Fruit fly (Drosophila melanogaster) whole organism, wandering third instar larva: ENCODE results near the gene CG7542.

Experiments used
- Abd-B ChIP-seq: fragments of >200 bp; optimal IDR thresholded peaks from 2 replicates; lab custom pipeline; 2017; ENCODE audit warnings: missing biosample characterization, missing genetic modification characterization
- CG32264 ChIP-seq: fragments of 200-800 bp; sonication (Bioruptor generic); optimal IDR thresholded peaks from 2 replicates; lab custom pipeline; 2016; ENCODE audit warnings: missing biosample characterization, missing genetic modification characterization
- CG9705 ChIP-seq: fragments of 200-800 bp; sonication (Bioruptor generic); optimal IDR thresholded peaks from 2 replicates; lab custom pipeline; 2018; ENCODE audit warnings: missing biosample characterization, mild to moderate bottlenecking, missing genetic modification characterization
- Dfd ChIP-seq: fragments of >200 bp; optimal IDR thresholded peaks from 2 replicates; lab custom pipeline; 2017; ENCODE audit warnings: missing biosample characterization, missing genetic modification characterization
- Dif ChIP-seq: fragments of 200-275, 200-300 bp; sonication (Bioruptor generic); optimal IDR thresholded peaks from 2 replicates; lab custom pipeline; 2018; ENCODE audit warnings: missing biosample characterization, missing genetic modification characterization; ENCODE audit not compliant: partially characterized antibody
- GATAd ChIP-seq: sonication (Bioruptor generic); optimal IDR thresholded peaks from 2 replicates; lab custom pipeline; 2016; ENCODE audit warnings: missing biosample characterization, missing genetic modification characterization
- HLH106 ChIP-seq: fragments of 200-800 bp; optimal IDR thresholded peaks from 3 replicates; lab custom pipeline; 2019; ENCODE audit warnings: missing biosample characterization, mild to moderate bottlenecking, missing genetic modification characterization, moderate library complexity
- Hnf4 ChIP-seq: fragments of 200-800 bp; sonication (Bioruptor generic); optimal IDR thresholded peaks from 2 replicates; lab custom pipeline; 2016; ENCODE audit warnings: missing biosample characterization, mild to moderate bottlenecking, missing genetic modification characterization
- Hr78 ChIP-seq: fragments of >200 bp; optimal IDR thresholded peaks from 2 replicates; lab custom pipeline; 2017; ENCODE audit warnings: missing biosample characterization, missing genetic modification characterization
- Hr83 ChIP-seq: fragments of 200-300 bp; sonication (Bioruptor generic); optimal IDR thresholded peaks from 2 replicates; lab custom pipeline; 2016; ENCODE audit warnings: missing biosample characterization, mild to moderate bottlenecking, missing genetic modification characterization, moderate library complexity; ENCODE audit not compliant: poor library complexity, severe bottlenecking
- Jra ChIP-seq: sonication (Bioruptor generic); optimal IDR thresholded peaks from 2 replicates; lab custom pipeline; 2016; ENCODE audit warnings: missing biosample characterization, missing genetic modification characterization
- Mio ChIP-seq: sonication (Bioruptor generic); optimal IDR thresholded peaks from 2 replicates; lab custom pipeline; 2016; ENCODE audit warnings: missing biosample characterization, missing genetic modification characterization
- Myc ChIP-seq: fragments of >200 bp; optimal IDR thresholded peaks from 2 replicates; lab custom pipeline; 2017
- N ChIP-seq: fragments of >200 bp; optimal IDR thresholded peaks from 2 replicates; lab custom pipeline; 2018; ENCODE audit warnings: missing biosample characterization, missing external identifiers, missing genetic modification characterization
- OdsH ChIP-seq: fragments of 200-800 bp; sonication (Bioruptor generic); optimal IDR thresholded peaks from 2 replicates; lab custom pipeline; 2016; ENCODE audit warnings: missing biosample characterization, mild to moderate bottlenecking, missing genetic modification characterization
- Rel ChIP-seq, 2 experiments: fragments of 200-800 bp; sonication (Bioruptor generic) in 1 of 2; optimal IDR thresholded peaks; 2 replicates in 1 of 2; 3 replicates in 1 of 2; lab custom pipeline; 2016 to 2019; ENCODE audit warnings: mild to moderate bottlenecking in 2 of 2, missing biosample characterization in 2 of 2, missing genetic modification characterization in 2 of 2, moderate library complexity in 1 of 2
- Sp1 ChIP-seq: fragments of 200-800 bp; sonication (Bioruptor generic); optimal IDR thresholded peaks from 3 replicates; lab custom pipeline; 2019; ENCODE audit warnings: missing biosample characterization, mild to moderate bottlenecking, missing genetic modification characterization, moderate library complexity
- Vsx2 ChIP-seq: fragments of 200-300, 225-300 bp; sonication (Bioruptor generic); optimal IDR thresholded peaks from 2 replicates; lab custom pipeline; 2018; ENCODE audit warnings: missing biosample characterization, missing genetic modification characterization; ENCODE audit not compliant: partially characterized antibody
- br ChIP-seq: fragments of 200-800 bp; sonication (Bioruptor generic); optimal IDR thresholded peaks from 2 replicates; lab custom pipeline; 2016; ENCODE audit warnings: missing biosample characterization, missing genetic modification characterization
- brk ChIP-seq: fragments of 200-800 bp; sonication (Bioruptor generic); optimal IDR thresholded peaks from 2 replicates; lab custom pipeline; 2016; ENCODE audit warnings: missing biosample characterization, mild to moderate bottlenecking, missing genetic modification characterization
- dmrt93B ChIP-seq: fragments of 200-800 bp; sonication (Bioruptor generic); optimal IDR thresholded peaks from 2 replicates; lab custom pipeline; 2018; ENCODE audit warnings: missing biosample characterization, mild to moderate bottlenecking, missing genetic modification characterization
- dsf ChIP-seq: sonication (Bioruptor generic); optimal IDR thresholded peaks from 2 replicates; lab custom pipeline; 2016; ENCODE audit warnings: missing biosample characterization, missing genetic modification characterization, borderline replicate concordance
- ey ChIP-seq: fragments of 200-800 bp; sonication (Bioruptor generic); optimal IDR thresholded peaks from 2 replicates; lab custom pipeline; 2016; ENCODE audit warnings: missing biosample characterization, missing genetic modification characterization
- foxo ChIP-seq, 2 experiments: fragments of 200-800 bp; sonication (Bioruptor generic); optimal IDR thresholded peaks; 2 replicates in 1 of 2; 3 replicates in 1 of 2; lab custom pipeline; 2016 to 2017; ENCODE audit warnings: missing biosample characterization in 2 of 2, missing genetic modification characterization in 2 of 2
- fru ChIP-seq: fragments of 200-800 bp; sonication (Bioruptor generic); optimal IDR thresholded peaks from 3 replicates; lab custom pipeline; 2016; ENCODE audit warnings: missing biosample characterization, mild to moderate bottlenecking, missing genetic modification characterization
- h ChIP-seq: fragments of 200-800 bp; sonication (Bioruptor generic); optimal IDR thresholded peaks from 3 replicates; lab custom pipeline; 2016; ENCODE audit warnings: missing biosample characterization, mild to moderate bottlenecking, missing genetic modification characterization
- jim ChIP-seq: fragments of 175-275, 200-325 bp; sonication (Bioruptor generic); optimal IDR thresholded peaks from 2 replicates; lab custom pipeline; 2016; ENCODE audit warnings: missing biosample characterization, mild to moderate bottlenecking, missing genetic modification characterization
- pan ChIP-seq: fragments of >200 bp; optimal IDR thresholded peaks from 2 replicates; lab custom pipeline; 2017
- psq ChIP-seq: fragments of 200-800 bp; sonication (Bioruptor generic); optimal IDR thresholded peaks from 3 replicates; lab custom pipeline; 2017; ENCODE audit warnings: missing biosample characterization, mild to moderate bottlenecking, missing genetic modification characterization, moderate library complexity
- rgr ChIP-seq: fragments of 200-800 bp; sonication (Bioruptor generic); optimal IDR thresholded peaks from 3 replicates; lab custom pipeline; 2016; ENCODE audit warnings: missing biosample characterization, mild to moderate bottlenecking, missing genetic modification characterization
- sage ChIP-seq: fragments of 200-800 bp; sonication (Bioruptor generic); optimal IDR thresholded peaks from 2 replicates; lab custom pipeline; 2016; ENCODE audit warnings: missing biosample characterization, mild to moderate bottlenecking, missing genetic modification characterization
- sv ChIP-seq: fragments of 200-800 bp; sonication (Bioruptor generic); optimal IDR thresholded peaks from 3 replicates; lab custom pipeline; 2016; ENCODE audit warnings: missing biosample characterization, missing genetic modification characterization
- tai ChIP-seq: sonication (Bioruptor generic); optimal IDR thresholded peaks from 2 replicates; lab custom pipeline; 2016; ENCODE audit warnings: missing biosample characterization, missing genetic modification characterization
- usp ChIP-seq: fragments of >200 bp; optimal IDR thresholded peaks from 2 replicates; lab custom pipeline; 2017; ENCODE audit warnings: missing biosample characterization, missing genetic modification characterization
- woc ChIP-seq: sonication (Bioruptor generic); optimal IDR thresholded peaks from 2 replicates; lab custom pipeline; 2016; ENCODE audit warnings: missing biosample characterization, mild to moderate bottlenecking, missing genetic modification characterization

The CG7542 gene

DNA sequence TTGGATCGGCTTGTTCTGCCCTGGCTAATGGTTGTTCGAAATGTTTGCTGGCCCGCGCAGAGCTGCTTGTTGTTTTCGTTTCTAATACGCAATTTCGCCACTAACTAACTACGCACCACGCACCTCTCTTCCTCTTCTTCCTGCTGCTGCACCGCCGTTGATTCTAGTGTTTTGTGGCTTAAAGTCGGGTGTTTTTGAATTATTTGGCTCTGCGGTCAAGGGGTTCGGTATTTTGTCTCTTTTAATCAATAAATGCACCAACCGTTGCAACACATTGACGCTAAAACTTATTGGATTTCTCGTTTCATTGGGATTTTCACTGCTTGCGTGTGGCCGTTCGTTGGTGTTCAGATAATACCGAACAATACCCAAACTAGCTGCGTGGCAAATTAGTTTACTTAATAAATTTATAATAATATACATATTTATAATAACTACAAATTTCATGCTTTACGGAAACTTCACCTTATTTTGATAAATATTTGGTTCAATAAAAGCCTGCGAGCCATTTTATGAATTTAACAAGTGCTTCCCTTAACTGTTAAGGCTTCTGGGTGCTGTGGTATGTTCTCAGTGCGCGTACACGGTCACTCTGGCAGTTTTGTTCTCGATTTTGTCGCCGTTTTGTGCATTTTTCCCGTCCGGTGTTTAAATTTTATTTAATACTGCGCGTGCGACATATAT lies 20.0 kb upstream of the CG7542 start, which contains the start of the genes Edc3 and Nedd4 (continued):
- no peak for TF ChIP-seq Myc (lab: Kevin White, UChicago)

DNA sequence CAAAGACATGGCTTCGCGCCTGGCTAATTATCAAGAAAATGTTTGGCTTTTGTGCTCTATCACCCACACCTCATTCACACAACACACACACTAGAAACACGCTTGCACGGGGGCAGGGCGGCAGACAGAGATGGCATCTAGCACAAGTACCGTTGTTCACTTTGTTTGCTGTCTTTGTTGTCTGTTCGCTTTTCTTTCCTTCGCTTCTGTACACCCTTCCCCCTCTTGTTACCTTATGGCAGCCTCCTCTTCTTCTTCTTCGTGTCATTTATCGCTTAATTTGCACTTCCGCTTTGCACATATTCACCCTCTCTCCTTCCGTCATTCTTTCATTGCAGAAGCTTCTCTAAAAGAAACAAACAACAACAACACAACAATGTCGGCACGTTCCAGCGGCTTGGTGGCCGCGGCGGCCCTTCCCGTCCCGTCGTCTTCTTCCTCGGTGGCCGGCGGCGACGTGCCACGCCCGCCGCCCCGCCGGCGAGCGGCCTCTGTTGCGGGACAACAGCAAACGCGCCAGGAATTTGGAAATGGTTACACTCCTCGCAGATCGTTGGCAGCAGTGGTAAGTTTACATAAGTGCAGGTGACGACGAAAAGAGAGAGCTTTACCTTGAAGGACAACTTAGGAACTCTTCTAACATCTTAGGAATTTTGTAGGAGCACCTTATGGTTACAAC lies 19.0 kb upstream of the CG7542 start:
- TF ChIP-seq Dfd (peak; percentile 94), tai (no peak), dsf (GFP tag; lab: Kevin White, UChicago) (no peak), sv (GFP tag; lab: Kevin White, UChicago) (no peak), CG9705 (no peak), jim (GFP tag; lab: Kevin White, UChicago) (no peak), Hnf4 (GFP tag; lab: Kevin White, UChicago) (no peak), Abd-B (no peak), N (GFP tag; lab: Kevin White, UChicago) (no peak), fru (GFP tag; lab: Kevin White, UChicago) (peak; percentile 18), GATAd (no peak), dmrt93B (GFP tag; lab: Kevin White, UChicago) (no peak), Vsx2 (GFP tag; lab: Kevin White, UChicago) (peak; percentile 41), usp (GFP tag; lab: Kevin White, UChicago) (no peak), CG32264 (GFP tag; lab: Kevin White, UChicago) (no peak), rgr (GFP tag; lab: Kevin White, UChicago) (no peak), brk (no peak), psq (GFP tag; lab: Kevin White, UChicago) (peak; percentile 86)
- TF ChIP-seq, all 38 proteins: peak for 4

DNA sequence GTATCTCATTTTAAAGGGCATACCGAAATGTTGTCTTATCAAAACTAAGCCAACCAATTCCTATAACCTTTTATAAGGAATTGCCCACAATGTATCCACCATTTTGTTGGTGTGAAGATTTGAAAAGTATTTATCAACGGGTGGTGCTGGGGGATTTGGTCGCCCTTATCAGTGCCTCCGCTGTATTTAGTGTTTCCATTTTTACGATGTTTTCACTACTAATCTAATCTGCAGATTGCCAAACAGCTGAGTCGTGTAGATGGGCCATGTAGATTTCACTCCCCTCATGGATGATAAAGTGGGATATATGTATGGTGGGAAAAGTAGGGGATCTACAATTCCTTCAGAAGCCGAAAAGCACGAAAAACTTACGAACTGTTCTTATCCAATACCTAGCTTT lies 18.2 kb upstream of the CG7542 start:
- TF ChIP-seq usp (GFP tag; lab: Kevin White, UChicago) (no peak), Rel (GFP tag; optimal IDR thresholded peaks at IDR 0.05; lab: Kevin White, UChicago) (no peak), Rel (tag; optimal IDR thresholded peaks at IDR 0.05; lab: Kevin White, UChicago) (peak; percentile 96), Myc (lab: Kevin White, UChicago) (no peak), fru (GFP tag; lab: Kevin White, UChicago) (no peak), Jra (no peak), tai (no peak), brk (no peak), foxo (GFP tag; optimal IDR thresholded peaks at IDR 0.05; lab: Kevin White, UChicago) (no peak)

DNA sequence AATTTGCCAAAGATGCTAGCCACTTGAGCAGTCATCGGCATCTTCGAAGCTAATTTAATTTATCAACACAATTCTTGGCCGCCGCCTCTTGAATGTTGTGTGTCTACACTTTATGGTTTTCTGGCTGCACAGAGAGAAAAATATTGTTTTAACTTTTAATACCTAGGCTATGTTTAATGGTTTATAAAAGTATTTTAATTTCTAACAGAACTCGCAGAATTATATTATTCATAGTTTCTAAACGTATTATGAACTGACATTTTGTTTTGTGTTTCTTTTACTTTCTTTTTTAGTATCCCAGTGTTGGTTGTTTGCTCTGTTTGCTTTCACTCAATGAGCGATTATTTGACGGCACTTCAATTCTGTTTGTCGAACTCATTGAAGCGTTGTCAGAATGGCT lies 17.4 kb upstream of the CG7542 start:
- TF ChIP-seq foxo (GFP tag; optimal IDR thresholded peaks at IDR 0.05; lab: Kevin White, UChicago): peak in 1 of 2 experiments; percentile 26
- no peak for TF ChIP-seq brk
- peak; percentile 21 for TF ChIP-seq rgr (GFP tag; lab: Kevin White, UChicago)

DNA sequence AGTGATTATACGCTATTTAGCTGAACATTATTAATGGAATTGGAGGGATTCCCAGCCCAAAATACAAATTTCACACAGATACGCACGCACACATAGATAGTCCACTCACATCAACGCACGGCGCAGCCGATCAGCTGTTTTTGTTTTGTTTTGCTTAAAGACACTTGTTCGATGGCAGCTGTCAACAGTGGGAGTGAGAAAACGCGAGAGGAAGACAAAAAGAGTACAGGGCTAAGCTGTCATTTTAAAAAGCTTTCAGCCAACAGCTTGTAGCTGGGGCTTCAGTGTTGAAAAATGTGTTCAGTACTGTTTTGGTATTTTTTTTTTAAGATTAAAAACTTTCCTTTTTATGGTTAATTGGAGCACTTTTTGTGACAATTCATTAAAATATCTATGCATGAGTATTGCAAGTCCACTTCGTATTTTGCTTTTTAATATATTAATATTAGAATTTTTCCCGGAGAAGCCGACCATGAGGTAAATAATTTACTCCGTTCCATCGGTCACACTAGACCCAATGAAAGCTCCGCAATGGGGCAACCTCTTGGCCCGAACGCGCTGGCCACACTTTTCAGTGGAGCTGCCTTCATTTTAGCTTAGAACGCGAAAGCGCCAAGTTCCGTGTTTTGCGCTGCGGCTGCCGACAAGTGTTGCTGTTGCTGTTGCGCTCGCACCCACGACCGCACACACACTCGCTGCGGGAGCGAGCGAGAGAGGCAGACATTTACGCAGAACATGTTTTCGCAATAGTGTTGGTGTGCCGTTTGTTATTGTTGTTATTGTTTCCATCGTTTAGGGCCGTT lies 16.5 kb upstream of the CG7542 start:
- TF ChIP-seq HLH106: peak; percentile 65
- TF ChIP-seq br (GFP tag; lab: Kevin White, UChicago): peak; percentile 62
- peak; percentile 27 for TF ChIP-seq Myc (lab: Kevin White, UChicago)
- TF ChIP-seq Sp1 (GFP tag; lab: Kevin White, UChicago): peak; percentile 53
- TF ChIP-seq Jra: peak; percentile 55
- no peak for TF ChIP-seq Rel (GFP tag; optimal IDR thresholded peaks at IDR 0.05; lab: Kevin White, UChicago)
- TF ChIP-seq Rel (tag; optimal IDR thresholded peaks at IDR 0.05; lab: Kevin White, UChicago): peak; percentile 99
- no peak for TF ChIP-seq usp (GFP tag; lab: Kevin White, UChicago)
- TF ChIP-seq Hnf4 (GFP tag; lab: Kevin White, UChicago): peak; percentile 56
- TF ChIP-seq tai: peak; percentile 79
- peak; percentile 64 for TF ChIP-seq OdsH
- no peak for TF ChIP-seq Hr78 (GFP tag; lab: Kevin White, UChicago)
- peak; percentile 72 for TF ChIP-seq ey (GFP tag; lab: Kevin White, UChicago)
- peak; percentile 26 for TF ChIP-seq Vsx2 (GFP tag; lab: Kevin White, UChicago)
- peak; percentile 85 for TF ChIP-seq Dif (GFP tag; lab: Kevin White, UChicago)
- TF ChIP-seq Hr83 (GFP tag; lab: Kevin White, UChicago): peak; percentile 83
- TF ChIP-seq rgr (GFP tag; lab: Kevin White, UChicago): peak; percentile 76
- TF ChIP-seq dmrt93B (GFP tag; lab: Kevin White, UChicago): peak; percentile 22
- no peak for TF ChIP-seq Mio
- no peak for TF ChIP-seq Abd-B
- peak; percentile 74 for TF ChIP-seq fru (GFP tag; lab: Kevin White, UChicago)
- no peak for TF ChIP-seq pan (lab: Kevin White, UChicago)
- peak; percentile 26 for TF ChIP-seq woc (GFP tag; lab: Kevin White, UChicago)
- TF ChIP-seq foxo (GFP tag; optimal IDR thresholded peaks at IDR 0.05; lab: Kevin White, UChicago): peak in 1 of 2 experiments; percentile 84
- peak; percentile 65 for TF ChIP-seq sage (GFP tag; lab: Kevin White, UChicago)
- peak; percentile 81 for TF ChIP-seq h (GFP tag; lab: Kevin White, UChicago)
- TF ChIP-seq dsf (GFP tag; lab: Kevin White, UChicago): peak; percentile 43
